Worm (Caenorhabditis elegans): ENCODE data around the gene R148.5.

ce11 chrIII:3197904-3198303 lies 32.5 kb downstream of the R148.5 start:
- TF ChIP-seq lin-39 (tag; optimal IDR thresholded peaks at IDR 0.05) (no peak), unc-62 (GFP tag; optimal IDR thresholded peaks at IDR 0.05 in 1 of 2) (no peak), unc-62 (tag; optimal IDR thresholded peaks at IDR 0.05) (no peak), pqm-1 (tag; optimal IDR thresholded peaks at IDR 0.05) (no peak), dve-1 (tag; optimal IDR thresholded peaks at IDR 0.05; ENCODE audit: insufficient read depth) (no peak), zfp-2 (tag; optimal IDR thresholded peaks at IDR 0.05) (no peak), aly-2 (tag; optimal IDR thresholded peaks at IDR 0.05) (no peak), T20F7.1 (GFP tag; optimal IDR thresholded peaks at IDR 0.05) (no peak), daf-19 (GFP tag; conservative IDR thresholded peaks at IDR 0.05) (no peak), skn-1 (tag; optimal IDR thresholded peaks at IDR 0.05) (no peak), zag-1 (tag; optimal IDR thresholded peaks at IDR 0.05) (no peak)
